Fruit fly (Drosophila melanogaster) whole organism, wandering third instar larva: ENCODE measurements around the gene CG7386.

Experiments used
- Abd-B ChIP-seq: fragments of >200 bp; optimal IDR thresholded peaks from 2 replicates; lab custom pipeline; 2017; ENCODE audit warnings: missing biosample characterization, missing genetic modification characterization
- Hr78 ChIP-seq: fragments of >200 bp; optimal IDR thresholded peaks from 2 replicates; lab custom pipeline; 2017; ENCODE audit warnings: missing biosample characterization, missing genetic modification characterization
- Mio ChIP-seq: sonication (Bioruptor generic); optimal IDR thresholded peaks from 2 replicates; lab custom pipeline; 2016; ENCODE audit warnings: missing biosample characterization, missing genetic modification characterization
- Vsx2 ChIP-seq: fragments of 200-300, 225-300 bp; sonication (Bioruptor generic); optimal IDR thresholded peaks from 2 replicates; lab custom pipeline; 2018; ENCODE audit warnings: missing biosample characterization, missing genetic modification characterization; ENCODE audit not compliant: partially characterized antibody
- fru ChIP-seq: fragments of 200-800 bp; sonication (Bioruptor generic); optimal IDR thresholded peaks from 3 replicates; lab custom pipeline; 2016; ENCODE audit warnings: missing biosample characterization, mild to moderate bottlenecking, missing genetic modification characterization
- h ChIP-seq: fragments of 200-800 bp; sonication (Bioruptor generic); optimal IDR thresholded peaks from 3 replicates; lab custom pipeline; 2016; ENCODE audit warnings: missing biosample characterization, mild to moderate bottlenecking, missing genetic modification characterization
- psq ChIP-seq: fragments of 200-800 bp; sonication (Bioruptor generic); optimal IDR thresholded peaks from 3 replicates; lab custom pipeline; 2017; ENCODE audit warnings: missing biosample characterization, mild to moderate bottlenecking, missing genetic modification characterization, moderate library complexity
- rgr ChIP-seq: fragments of 200-800 bp; sonication (Bioruptor generic); optimal IDR thresholded peaks from 3 replicates; lab custom pipeline; 2016; ENCODE audit warnings: missing biosample characterization, mild to moderate bottlenecking, missing genetic modification characterization
- tai ChIP-seq: sonication (Bioruptor generic); optimal IDR thresholded peaks from 2 replicates; lab custom pipeline; 2016; ENCODE audit warnings: missing biosample characterization, missing genetic modification characterization

DNA sequence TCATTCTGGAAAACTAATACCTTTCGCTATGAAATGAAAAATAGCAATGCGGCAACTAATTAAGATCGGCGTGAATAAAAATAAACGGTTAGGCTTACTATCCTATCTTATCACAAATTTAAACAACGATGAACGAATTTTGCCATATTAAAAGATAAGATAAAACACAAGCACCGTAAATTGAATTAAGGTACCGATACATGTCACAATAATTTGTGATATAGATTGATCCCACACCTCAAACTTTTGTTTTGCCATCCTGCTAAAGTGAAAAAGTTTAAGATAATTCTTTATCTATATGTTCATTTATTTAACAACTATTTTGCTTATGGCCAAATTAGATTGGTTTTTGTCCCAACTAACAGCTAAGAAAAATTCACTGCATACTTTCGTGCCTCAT, 44.5 kb downstream of the CG7386 start, which contains the start of gene CG42714:
- TF ChIP-seq fru (GFP tag; lab: Kevin White, UChicago) = no peak
- TF ChIP-seq rgr = no peak
- TF ChIP-seq tai (GFP tag; lab: Kevin White, UChicago) = no peak
- no peak for TF ChIP-seq Abd-B
- TF ChIP-seq Mio (GFP tag; lab: Kevin White, UChicago) = no peak
- no peak for TF ChIP-seq Vsx2 (GFP tag; lab: Kevin White, UChicago)
- no peak for TF ChIP-seq Hr78 (GFP tag; lab: Kevin White, UChicago)
- TF ChIP-seq psq (GFP tag; lab: Kevin White, UChicago) = no peak
- TF ChIP-seq h = no peak
